Worm (Caenorhabditis elegans): ENCODE results near the gene F45E6.1.

ce11 chrX:12491138-12491537 lies 13.9 kb upstream of the F45E6.1 start:
- no peak for TF ChIP-seq zip-8 (tag; optimal IDR thresholded peaks at IDR 0.05)
- no peak for TF ChIP-seq ztf-11 (tag; optimal IDR thresholded peaks at IDR 0.05)
- TF ChIP-seq snpc-4 (tag; optimal IDR thresholded peaks at IDR 0.05) = no peak
- no peak for TF ChIP-seq nhr-28 (tag; optimal IDR thresholded peaks at IDR 0.05)
- TF ChIP-seq lin-32 (GFP tag; optimal IDR thresholded peaks at IDR 0.05) = no peak
- TF ChIP-seq mab-5 (tag; optimal IDR thresholded peaks at IDR 0.05) = no peak
- no peak for TF ChIP-seq elt-1 (tag; optimal IDR thresholded peaks at IDR 0.05; ENCODE audit: borderline replicate concordance, insufficient read depth)
- no peak for TF ChIP-seq nhr-12 (tag; optimal IDR thresholded peaks at IDR 0.05)
- no peak for TF ChIP-seq nhr-76 (tag; optimal IDR thresholded peaks at IDR 0.05)
- TF ChIP-seq lsy-2 (tag; optimal IDR thresholded peaks at IDR 0.05) = no peak
- TF ChIP-seq mep-1 (tag; optimal IDR thresholded peaks at IDR 0.05) = no peak
- TF ChIP-seq elt-3 (tag; optimal IDR thresholded peaks at IDR 0.05) = no peak
- TF ChIP-seq unc-62 (GFP tag; optimal IDR thresholded peaks at IDR 0.05) = no peak

All from whole organism, mixed stage, embryonic.